Fruit fly (Drosophila melanogaster) whole organism, wandering third instar larva: ENCODE measurements around the gene CG4995.

Experiments used
- Jra ChIP-seq: sonication (Bioruptor generic); optimal IDR thresholded peaks from 2 replicates; lab custom pipeline; 2016; ENCODE audit warnings: missing biosample characterization, missing genetic modification characterization
- dl ChIP-seq, 2 experiments: fragments of 175-275, 200-275 bp in 1 of 2; fragments of 200-275 bp in 1 of 2; sonication (Bioruptor generic); optimal IDR thresholded peaks; lab custom pipeline; 2018; ENCODE audit warnings: mild to moderate bottlenecking in 2 of 2, missing biosample characterization in 2 of 2, missing genetic modification characterization in 2 of 2, moderate library complexity in 2 of 2; ENCODE audit not compliant: partially characterized antibody in 2 of 2, insufficient read depth in 1 of 2
- h ChIP-seq: fragments of 200-800 bp; sonication (Bioruptor generic); optimal IDR thresholded peaks from 3 replicates; lab custom pipeline; 2016; ENCODE audit warnings: missing biosample characterization, mild to moderate bottlenecking, missing genetic modification characterization
- pan ChIP-seq: fragments of >200 bp; optimal IDR thresholded peaks from 2 replicates; lab custom pipeline; 2017

DNA sequence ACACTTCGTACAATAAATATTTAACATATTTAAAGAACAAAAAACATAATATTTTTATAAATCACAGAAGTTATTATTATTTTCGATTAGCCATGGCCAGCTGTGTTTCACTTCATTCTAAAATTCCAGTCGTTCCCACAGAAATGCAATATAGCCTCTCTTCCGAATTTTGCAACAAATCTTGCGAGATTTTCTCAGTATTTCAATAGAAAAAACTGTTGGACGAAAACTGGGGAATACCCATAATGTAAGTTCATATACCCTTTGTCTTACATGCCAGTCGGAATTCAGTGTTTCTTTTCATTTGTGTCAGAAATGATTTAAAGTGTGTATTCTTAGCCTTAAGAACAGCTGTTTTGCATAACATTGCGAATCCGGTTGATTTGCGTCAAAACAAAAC is 34.2 kb downstream of the CG4995 start, which contains the start of the genes CtsL4 and ClpP:
- TF ChIP-seq pan (lab: Kevin White, UChicago) (no peak), Jra (GFP tag; lab: Kevin White, UChicago) (no peak), dl (GFP tag; optimal IDR thresholded peaks at IDR 0.05; lab: Kevin White, UChicago; ENCODE audit: insufficient read depth in 1 of 2, partially characterized antibody in 2 of 2) (no peak), h (GFP tag; lab: Kevin White, UChicago) (no peak)
